Worm (Caenorhabditis elegans): ENCODE results near the gene nspb-2.

Gene nspb-2

DNA sequence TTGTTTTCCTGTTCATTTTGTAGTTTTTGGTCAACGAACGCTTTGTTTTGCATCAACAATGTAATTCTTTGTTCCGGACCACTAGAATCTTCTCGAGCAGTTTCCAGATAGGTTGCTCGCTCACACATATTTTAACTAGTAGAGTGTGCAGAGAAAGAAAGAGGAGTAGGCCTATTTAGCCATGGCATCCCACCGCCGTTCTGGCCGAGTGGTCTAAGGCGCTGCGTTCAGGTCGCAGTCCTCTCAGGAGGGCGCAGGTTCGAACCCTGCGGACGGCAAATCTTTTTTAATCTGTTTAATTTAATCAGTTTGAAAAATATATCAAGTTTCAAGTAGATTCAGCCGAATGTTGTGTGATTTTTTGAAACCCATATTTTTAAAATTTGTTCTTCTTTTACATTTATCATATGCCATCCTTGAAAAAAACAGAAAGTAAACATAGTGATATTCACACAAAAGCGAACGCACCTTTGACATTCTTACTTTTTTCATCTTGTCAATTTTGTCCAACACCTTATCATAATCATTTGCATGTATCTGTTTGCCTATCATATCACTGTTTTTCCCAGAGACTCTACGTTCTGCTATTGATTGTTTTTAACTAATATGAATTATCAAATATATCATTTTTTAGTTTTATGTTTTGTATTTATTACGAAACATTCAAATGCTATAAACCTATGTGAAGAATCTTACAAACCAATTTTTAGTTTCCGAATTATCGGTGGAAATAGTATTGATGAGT lies 34.7 kb upstream of the nspb-2 start, which contains the start of gene try-3 (continued):
- TF ChIP-seq sox-4 (tag; optimal IDR thresholded peaks at IDR 0.05) (no peak), fkh-8 (tag; optimal IDR thresholded peaks at IDR 0.05) (peak; percentile 82), pag-3 (tag; optimal IDR thresholded peaks at IDR 0.05; ENCODE audit: borderline replicate concordance, insufficient read depth) (no peak), Y116A8C.19 (tag; optimal IDR thresholded peaks at IDR 0.05; ENCODE audit: borderline replicate concordance) (no peak), sptf-1 (tag; optimal IDR thresholded peaks at IDR 0.05) (no peak), skn-1 (tag; optimal IDR thresholded peaks at IDR 0.05) (peak; percentile 72), ceh-8 (GFP tag; optimal IDR thresholded peaks at IDR 0.05) (peak; percentile 55), snu-23 (GFP tag; optimal IDR thresholded peaks at IDR 0.05) (peak; percentile 85), nhr-19 (GFP tag; conservative IDR thresholded peaks at IDR 0.05) (peak; percentile 60), nhr-11 (tag; optimal IDR thresholded peaks at IDR 0.05) (no peak), alr-1 (tag; optimal IDR thresholded peaks at IDR 0.05; ENCODE audit: borderline replicate concordance) (no peak), blmp-1 (tag; optimal IDR thresholded peaks at IDR 0.05) (no peak), fos-1 (tag; optimal IDR thresholded peaks at IDR 0.05) (no peak), pax-3 (tag; optimal IDR thresholded peaks at IDR 0.05) (peak; percentile 52), ceh-88 (GFP tag; IDR thresholded peaks at IDR 0.05) (peak; percentile 53; the same call in 1 of the 2 replicates), fkh-4 (tag; optimal IDR thresholded peaks at IDR 0.05; ENCODE audit: borderline replicate concordance) (no peak), nhr-28 (tag; optimal IDR thresholded peaks at IDR 0.05) (no peak), aly-2 (tag; optimal IDR thresholded peaks at IDR 0.05) (no peak), dpl-1 (GFP tag; optimal IDR thresholded peaks at IDR 0.05) (peak; percentile 46 to 59 (median 48)), elt-2 (tag; optimal IDR thresholded peaks at IDR 0.05) (peak; percentile 5), lin-35 (GFP tag; optimal IDR thresholded peaks at IDR 0.05) (peak; percentile 75 to 78), egl-13 (tag; optimal IDR thresholded peaks at IDR 0.05) (peak; percentile 66), lin-14 (GFP tag; optimal IDR thresholded peaks at IDR 0.05) (peak; percentile 78), unc-86 (tag; optimal IDR thresholded peaks at IDR 0.05) (peak; percentile 50), lsy-2 (tag; optimal IDR thresholded peaks at IDR 0.05) (peak; percentile 60 to 72), nhr-76 (tag; optimal IDR thresholded peaks at IDR 0.05) (no peak), ets-5 (GFP tag; IDR thresholded peaks at IDR 0.05) (no peak), unc-62 (GFP tag; optimal IDR thresholded peaks at IDR 0.05) (no peak), ceh-63 (GFP tag; optimal IDR thresholded peaks at IDR 0.05) (no peak), vab-15 (tag; optimal IDR thresholded peaks at IDR 0.05) (no peak), nhr-84 (tag; optimal IDR thresholded peaks at IDR 0.05) (no peak), F16B12.6 (tag; optimal IDR thresholded peaks at IDR 0.05) (peak; percentile 2)

DNA sequence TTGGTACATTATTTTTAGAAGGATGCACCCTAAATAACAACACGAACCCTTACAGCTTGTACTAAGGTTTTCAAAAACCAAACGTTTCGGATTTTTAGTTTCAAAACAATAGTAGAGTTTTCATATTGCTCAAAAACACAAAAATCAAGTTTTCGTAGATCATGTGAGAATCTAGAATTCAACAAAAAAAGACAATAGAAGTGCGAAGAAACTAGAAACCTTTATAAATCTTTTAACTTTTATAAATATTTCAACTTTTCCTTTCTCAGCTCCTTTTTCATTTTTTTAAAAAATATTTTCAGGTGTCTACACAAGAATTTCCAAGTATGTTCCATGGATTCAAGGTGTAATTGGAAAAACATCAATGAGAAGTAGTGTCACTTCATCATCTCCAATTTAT lies 31.1 kb upstream of the nspb-2 start, which contains the start of gene best-9:
best-9 (plus strand) TSS at position 301 of the 400 bp plus-strand sequence.
- no peak for TF ChIP-seq aly-2 (tag; optimal IDR thresholded peaks at IDR 0.05)
- no peak for TF ChIP-seq F16B12.6 (tag; optimal IDR thresholded peaks at IDR 0.05)
- no peak for TF ChIP-seq swsn-7 (tag; optimal IDR thresholded peaks at IDR 0.05)
- no peak for TF ChIP-seq mep-1 (tag; optimal IDR thresholded peaks at IDR 0.05)
- TF ChIP-seq fos-1 (tag; optimal IDR thresholded peaks at IDR 0.05), result no peak
- no peak for TF ChIP-seq dsc-1 (tag; optimal IDR thresholded peaks at IDR 0.05)
- no peak for TF ChIP-seq unc-130 (tag; optimal IDR thresholded peaks at IDR 0.05)
- no peak for TF ChIP-seq ceh-88 (GFP tag; IDR thresholded peaks at IDR 0.05)
- TF ChIP-seq nhr-90 (tag; optimal IDR thresholded peaks at IDR 0.05; ENCODE audit: poor library complexity), result no peak
- TF ChIP-seq efl-1 (optimal IDR thresholded peaks at IDR 0.05), result no peak
- no peak for TF ChIP-seq efl-1 (GFP tag; optimal IDR thresholded peaks at IDR 0.05 in 1 of 2)
- no peak for TF ChIP-seq lin-14 (GFP tag; optimal IDR thresholded peaks at IDR 0.05)
- TF ChIP-seq nhr-85 (tag), result no peak
- TF ChIP-seq nhr-47 (tag; optimal IDR thresholded peaks at IDR 0.05), result no peak
- TF ChIP-seq nhr-12 (tag; optimal IDR thresholded peaks at IDR 0.05), result no peak
- no peak for TF ChIP-seq zag-1 (tag; optimal IDR thresholded peaks at IDR 0.05)
